Fruit fly (Drosophila melanogaster): ENCODE data around the gene CG9521.
A peak's percentile ranks its signal among the peaks of the same experiment; 100 is the strongest.

CG9521 gene

DNA sequence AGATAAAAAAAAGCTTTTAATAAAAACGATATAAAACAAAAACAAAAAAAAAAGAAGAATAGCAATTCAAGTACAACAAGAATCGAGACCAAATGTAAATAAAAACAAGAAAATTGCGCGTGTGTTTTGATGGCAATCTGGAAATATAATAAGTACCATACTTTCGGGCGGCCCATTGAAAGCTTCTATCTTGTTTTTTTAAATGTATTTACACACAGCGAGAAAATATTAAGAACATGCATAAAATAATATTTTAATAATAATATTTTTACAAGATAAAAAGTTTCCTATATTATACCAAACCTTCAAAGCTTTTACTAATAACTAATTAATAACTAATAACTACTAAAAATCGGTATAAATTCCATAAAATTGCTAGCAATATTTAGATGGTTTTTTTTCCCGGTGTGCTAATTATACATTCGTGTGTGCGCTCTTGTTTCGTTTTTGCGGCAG, 12.6 kb downstream of the CG9521 start (continued):
- no peak for TF ChIP-seq Gug (GFP tag; IDR thresholded peaks at IDR 0.05)
- TF ChIP-seq tgo (GFP tag; IDR thresholded peaks at IDR 0.05): peak; percentile 56; the same call in 2 of the 3 replicates
- no peak for TF ChIP-seq mld (GFP tag; IDR thresholded peaks at IDR 0.05; ENCODE audit: partially characterized antibody)
- no peak for TF ChIP-seq sens (GFP tag)
- peak; percentile 9 for TF ChIP-seq odd (GFP tag; optimal IDR thresholded peaks at IDR 0.05)
- no peak for TF ChIP-seq Aef1 (GFP tag; IDR thresholded peaks at IDR 0.05)
- peak; percentile 49 for TF ChIP-seq Rfx (GFP tag; IDR thresholded peaks at IDR 0.05)
- no peak for TF ChIP-seq insv (GFP tag; optimal IDR thresholded peaks at IDR 0.05)
- TF ChIP-seq twi (tag; optimal IDR thresholded peaks at IDR 0.05): no peak
- TF ChIP-seq D19A (tag; optimal IDR thresholded peaks at IDR 0.05): peak; percentile 30
- TF ChIP-seq ase (GFP tag; IDR thresholded peaks at IDR 0.05): no peak
- TF ChIP-seq Ptx1 (GFP tag; IDR thresholded peaks at IDR 0.05): 0 out of 2 replicates have a peak, but pooled peaks have one; percentile 11
- TF ChIP-seq zen2 (GFP tag; IDR thresholded peaks at IDR 0.05; ENCODE audit: partially characterized antibody): no peak
- no peak for TF ChIP-seq CG5953 (GFP tag; IDR thresholded peaks at IDR 0.05)
- TF ChIP-seq crc (GFP tag; optimal IDR thresholded peaks at IDR 0.05): no peak
- no peak for TF ChIP-seq CG1024 (GFP tag; IDR thresholded peaks at IDR 0.05)
- no peak for TF ChIP-seq Optix (GFP tag; IDR thresholded peaks at IDR 0.05)
- TF ChIP-seq ind (GFP tag; optimal IDR thresholded peaks at IDR 0.05): peak; percentile 20
- TF ChIP-seq Adf1 (GFP tag; IDR thresholded peaks at IDR 0.05): no peak
- TF ChIP-seq sug (tag; optimal IDR thresholded peaks at IDR 0.05): no peak
- no peak for TF ChIP-seq CG6765 (GFP tag; optimal IDR thresholded peaks at IDR 0.05)
- TF ChIP-seq aop (GFP tag; IDR thresholded peaks at IDR 0.05): no peak
- TF ChIP-seq Dip3 (GFP tag; optimal IDR thresholded peaks at IDR 0.05): no peak
- TF ChIP-seq amos (GFP tag; IDR thresholded peaks at IDR 0.05; ENCODE audit: partially characterized antibody): no peak
- TF ChIP-seq CG2129 (GFP tag; IDR thresholded peaks at IDR 0.05; ENCODE audit: partially characterized antibody): no peak
- no peak for TF ChIP-seq Nf-YA (GFP tag; IDR thresholded peaks at IDR 0.05)
- peak; percentile 66 for TF ChIP-seq unpg (GFP tag; optimal IDR thresholded peaks at IDR 0.05)
- peak; percentile 38 for TF ChIP-seq az2 (GFP tag; optimal IDR thresholded peaks at IDR 0.05)
- no peak for TF ChIP-seq en (GFP tag; optimal IDR thresholded peaks at IDR 0.05)
- TF ChIP-seq Eip74EF (GFP tag; optimal IDR thresholded peaks at IDR 0.05): peak in 1 of 2 experiments; percentile 30
- TF ChIP-seq bsh (GFP tag; optimal IDR thresholded peaks at IDR 0.05): peak in 1 of 2 experiments; percentile 64
- 0 out of 2 replicates have a peak, but pooled peaks have one; percentile 22 for TF ChIP-seq CG14014 (GFP tag; IDR thresholded peaks at IDR 0.05)
- peak; percentile 81 for TF ChIP-seq gem (tag; optimal IDR thresholded peaks at IDR 0.05)
- TF ChIP-seq CG1602 (GFP tag; optimal IDR thresholded peaks at IDR 0.05): peak; percentile 16
- no peak for TF ChIP-seq fu2 (GFP tag; optimal IDR thresholded peaks at IDR 0.05)
- TF ChIP-seq vvl (GFP tag; IDR thresholded peaks at IDR 0.05): no peak; the same call in 1 of the 2 replicates
- TF ChIP-seq p53 (GFP tag; optimal IDR thresholded peaks at IDR 0.05): no peak
- TF ChIP-seq sc (optimal IDR thresholded peaks at IDR 0.05): no peak
- no peak for TF ChIP-seq sc (GFP tag; optimal IDR thresholded peaks at IDR 0.05)
- TF ChIP-seq NC2β (GFP tag; optimal IDR thresholded peaks at IDR 0.05): no peak
- no peak for TF ChIP-seq gt (GFP tag; IDR thresholded peaks at IDR 0.05)
- TF ChIP-seq ash1 (GFP tag; optimal IDR thresholded peaks at IDR 0.05): no peak
- TF ChIP-seq sob (GFP tag; IDR thresholded peaks at IDR 0.05): 0 out of 2 replicates have a peak, but pooled peaks have one; percentile 12
- peak; percentile 35 for TF ChIP-seq Hmr (GFP tag; optimal IDR thresholded peaks at IDR 0.05)
- TF ChIP-seq dmrt99B (tag; optimal IDR thresholded peaks at IDR 0.05): peak; percentile 56
- no peak for TF ChIP-seq Chrac-16 (GFP tag; optimal IDR thresholded peaks at IDR 0.05)
- peak; percentile 72 for TF ChIP-seq CG15269 (tag; optimal IDR thresholded peaks at IDR 0.05)
- no peak for TF ChIP-seq Scr (GFP tag; IDR thresholded peaks at IDR 0.05; ENCODE audit: partially characterized antibody)
- TF ChIP-seq Taf1 (GFP tag; IDR thresholded peaks at IDR 0.05): no peak
- TF ChIP-seq hb (GFP tag; IDR thresholded peaks at IDR 0.05; ENCODE audit: partially characterized antibody): no peak
- TF ChIP-seq wor (GFP tag; IDR thresholded peaks at IDR 0.05): no peak
- no peak for TF ChIP-seq sim (GFP tag; IDR thresholded peaks at IDR 0.05)

Data from whole organism, embryonic.